Fruit fly (Drosophila melanogaster) whole organism, prepupa: ENCODE results near the gene CG6847.

Experiments
- Blimp-1 ChIP-seq: fragments of 200-800 bp; sonication (Bioruptor generic); optimal IDR thresholded peaks from 3 replicates; lab custom pipeline; 2017; ENCODE audit warnings: missing biosample characterization, missing genetic modification characterization, mild to moderate bottlenecking, moderate library complexity, missing genetic modification reagents
- CG11902 ChIP-seq: fragments of 200-800 bp; sonication (Bioruptor generic); optimal IDR thresholded peaks from 3 replicates; lab custom pipeline; 2016; ENCODE audit warnings: missing biosample characterization, missing genetic modification characterization
- CG3032 ChIP-seq: fragments of 200-800 bp; optimal IDR thresholded peaks from 2 replicates; lab custom pipeline; 2019; ENCODE audit warnings: missing biosample characterization, mild to moderate bottlenecking, missing genetic modification characterization, moderate library complexity
- CG32006 ChIP-seq: fragments of 200-800 bp; sonication (Bioruptor generic); optimal IDR thresholded peaks from 3 replicates; lab custom pipeline; 2017; ENCODE audit warnings: missing biosample characterization, mild to moderate bottlenecking, missing genetic modification characterization
- CG6792 ChIP-seq: fragments of 200-800 bp; sonication (Bioruptor generic); optimal IDR thresholded peaks from 3 replicates; lab custom pipeline; 2016; ENCODE audit warnings: missing biosample characterization, missing genetic modification characterization
- CG6808 ChIP-seq: fragments of 200-800 bp; sonication (Bioruptor generic); optimal IDR thresholded peaks from 3 replicates; lab custom pipeline; 2017; ENCODE audit warnings: missing biosample characterization, missing genetic modification characterization, mild to moderate bottlenecking, moderate library complexity, missing genetic modification reagents
- CG8119 ChIP-seq: fragments of 200-800 bp; sonication (Bioruptor generic); IDR thresholded peaks from 3 replicates; pipeline ENCODE4 v1.3.6; 2022; ENCODE audit warnings: missing biosample characterization, missing genetic modification characterization
- CG9139 ChIP-seq: fragments of 200-800 bp; sonication (Bioruptor generic); optimal IDR thresholded peaks from 3 replicates; lab custom pipeline; 2017; ENCODE audit warnings: missing biosample characterization, mild to moderate bottlenecking, missing genetic modification characterization
- Hr38 ChIP-seq: sonication (Bioruptor generic); optimal IDR thresholded peaks from 2 replicates; lab custom pipeline; 2016; ENCODE audit warnings: missing biosample characterization, missing genetic modification characterization
- OdsH ChIP-seq: fragments of 200-800 bp; sonication (Bioruptor generic); optimal IDR thresholded peaks from 3 replicates; lab custom pipeline; 2016; ENCODE audit warnings: missing biosample characterization, missing genetic modification characterization
- Sox102F ChIP-seq: fragments of 200-800 bp; sonication (Bioruptor generic); optimal IDR thresholded peaks from 2 replicates; lab custom pipeline; 2016; ENCODE audit warnings: missing biosample characterization, mild to moderate bottlenecking, missing genetic modification characterization
- fd85E ChIP-seq: fragments of 200-800 bp; sonication (Bioruptor generic); optimal IDR thresholded peaks from 3 replicates; lab custom pipeline; 2016; ENCODE audit warnings: missing biosample characterization, missing genetic modification characterization
- salr ChIP-seq, 2 experiments: fragments of 200-800 bp; sonication (Bioruptor generic); optimal IDR thresholded peaks; 3 replicates each; lab custom pipeline; 2016 to 2018; ENCODE audit warnings: missing biosample characterization in 2 of 2, missing genetic modification characterization in 2 of 2, mild to moderate bottlenecking in 1 of 2
- vri ChIP-seq: fragments of 200-800 bp; sonication (Bioruptor generic); optimal IDR thresholded peaks from 3 replicates; lab custom pipeline; 2016; ENCODE audit warnings: missing biosample characterization, mild to moderate bottlenecking, missing genetic modification characterization

DNA sequence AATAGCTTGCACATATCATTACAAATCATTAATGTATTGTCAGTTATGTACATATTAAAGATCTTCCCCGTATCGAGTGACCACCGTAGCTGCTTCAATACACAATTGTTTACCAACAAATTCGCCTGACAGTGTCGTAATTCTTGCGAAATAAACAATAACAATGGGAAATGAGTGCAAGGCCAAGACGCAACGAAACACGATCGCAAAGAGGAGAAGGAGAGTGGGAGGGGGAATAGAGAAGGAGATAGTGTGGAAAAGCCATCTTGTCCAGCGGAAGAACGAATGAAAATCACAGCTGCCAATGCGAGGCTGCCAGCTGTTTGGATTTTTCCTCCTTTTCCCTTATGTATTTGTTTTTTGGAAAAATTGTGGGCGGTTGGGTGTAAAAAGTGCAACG, 26.0 kb upstream of the CG6847 start:
- TF ChIP-seq Blimp-1 (GFP tag; lab: Kevin White, UChicago), result no peak
- no peak for TF ChIP-seq CG11902 (GFP tag; lab: Kevin White, UChicago)
- no peak for TF ChIP-seq CG3032 (tag; lab: Kevin White, UChicago)
- no peak for TF ChIP-seq CG6808 (GFP tag; lab: Kevin White, UChicago)
- no peak for TF ChIP-seq Sox102F (GFP tag; lab: Kevin White, UChicago)
- TF ChIP-seq CG32006 (GFP tag; lab: Kevin White, UChicago), result no peak
- TF ChIP-seq Hr38 (GFP tag; lab: Kevin White, UChicago), result no peak
- TF ChIP-seq CG6792 (GFP tag; lab: Kevin White, UChicago), result no peak
- TF ChIP-seq CG9139, result no peak
- TF ChIP-seq OdsH (GFP tag; lab: Kevin White, UChicago), result no peak
- TF ChIP-seq vri (GFP tag; lab: Kevin White, UChicago), result peak; percentile 21
- no peak for TF ChIP-seq fd85E (GFP tag; lab: Kevin White, UChicago)
- no peak for TF ChIP-seq CG8119
- no peak for TF ChIP-seq salr (GFP tag; optimal IDR thresholded peaks at IDR 0.05; lab: Kevin White, UChicago)
